Worm (Caenorhabditis elegans) whole organism, L4 larva: ENCODE results near the gene C28C12.11.

Experiments used
- R02D3.7 ChIP-seq: fragments of 150-350 bp; sonication (generic microtip); optimal IDR thresholded peaks from 3 replicates; lab custom pipeline; 2014; ENCODE audit warnings: missing biosample characterization, missing genetic modification characterization
- ama-1 ChIP-seq: fragments of 150-350 bp; optimal IDR thresholded peaks from 2 replicates; lab custom pipeline; 2014; ENCODE audit warnings: inconsistent platforms, mixed read lengths
- duxl-1 ChIP-seq: sonication (generic microtip); optimal IDR thresholded peaks from 2 replicates; lab custom pipeline; 2016; ENCODE audit warnings: mild to moderate bottlenecking, missing genetic modification characterization, moderate library complexity, missing compliant biosample characterization; ENCODE audit not compliant: poor library complexity
- dve-1 ChIP-seq: sonication (generic microtip); optimal IDR thresholded peaks from 2 replicates; lab custom pipeline; 2017; ENCODE audit warnings: antibody characterized with exemption, mild to moderate bottlenecking, missing genetic modification characterization, missing compliant biosample characterization; ENCODE audit not compliant: insufficient read depth
- nhr-11 ChIP-seq: fragments of 150-350 bp; optimal IDR thresholded peaks from 2 replicates; lab custom pipeline; 2014; ENCODE audit warnings: missing biosample characterization, missing genetic modification characterization
- unc-39 ChIP-seq: sonication (generic microtip); optimal IDR thresholded peaks from 2 replicates; lab custom pipeline; 2017; ENCODE audit warnings: missing biosample characterization, missing genetic modification characterization
- unc-62 ChIP-seq, 3 experiments: fragments of 150-350 bp in 1 of 3; sonication (generic microtip); optimal IDR thresholded peaks in 2 of 3; peaks in 1 of 3; 1 replicate in 1 of 3; 2 replicates in 2 of 3; lab custom pipeline; 2014 to 2017; ENCODE audit warnings: missing biosample characterization in 3 of 3, missing genetic modification characterization in 3 of 3, missing genetic modification reagents in 3 of 3, missing genotype in 1 of 3

DNA sequence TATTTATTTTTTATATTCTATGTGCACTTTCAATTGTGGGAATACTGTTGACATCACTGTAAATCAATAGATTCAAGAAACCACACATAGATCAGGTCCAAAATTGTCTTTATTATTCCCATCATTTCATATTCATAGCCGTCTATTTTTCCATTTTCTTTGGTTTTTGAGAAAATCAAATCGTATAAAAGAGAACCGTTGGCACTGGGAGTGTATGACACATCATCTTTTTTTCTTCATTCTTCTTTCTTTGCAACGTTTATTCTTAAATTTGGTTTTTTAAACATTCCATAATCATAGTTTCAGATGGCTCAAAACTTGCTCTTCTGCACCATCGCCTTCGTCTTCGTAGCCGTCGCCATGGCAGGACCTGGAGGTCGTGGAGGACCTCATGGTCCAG is 16.1 kb downstream of the C28C12.11 start, which contains the start of gene srlf-2:
- no peak for TF ChIP-seq dve-1
- no peak for TF ChIP-seq ama-1 (lab: Kevin White, UChicago)
- no peak for TF ChIP-seq unc-62 (GFP tag; optimal IDR thresholded peaks at IDR 0.05 in 1 of 2; lab: Kevin White, UChicago)
- TF ChIP-seq unc-62 (tag; optimal IDR thresholded peaks at IDR 0.05; lab: Kevin White, UChicago), result no peak
- no peak for TF ChIP-seq duxl-1
- no peak for TF ChIP-seq R02D3.7 (tag; lab: Kevin White, UChicago)
- no peak for TF ChIP-seq unc-39 (tag; lab: Kevin White, UChicago)
- TF ChIP-seq nhr-11 (tag; lab: Kevin White, UChicago), result no peak
